Worm (Caenorhabditis elegans) whole organism, mixed stage, embryonic: Measurements from ENCODE around the gene dhs-7.

ENCODE experiments used
- M03D4.4 ChIP-seq: sonication (generic microtip); optimal IDR thresholded peaks from 2 replicates; lab custom pipeline; 2017; ENCODE audit warnings: mild to moderate bottlenecking, missing genetic modification characterization, missing compliant biosample characterization
- bed-3 ChIP-seq: fragments of 200-800 bp; sonication (Bioruptor generic); optimal IDR thresholded peaks from 3 replicates; lab custom pipeline; 2018; ENCODE audit warnings: mild to moderate bottlenecking, missing genetic modification characterization, moderate library complexity, missing compliant biosample characterization
- blmp-1 ChIP-seq: fragments of 150-350 bp; optimal IDR thresholded peaks from 2 replicates; lab custom pipeline; 2014; ENCODE audit warnings: missing biosample characterization, missing genetic modification characterization
- ceh-39 ChIP-seq: fragments of 150-350 bp; optimal IDR thresholded peaks from 2 replicates; lab custom pipeline; 2014; ENCODE audit warnings: missing biosample characterization, missing genetic modification characterization
- ceh-43 ChIP-seq: fragments of 200-800 bp; sonication (Bioruptor generic); optimal IDR thresholded peaks from 2 replicates; lab custom pipeline; 2018; ENCODE audit warnings: mild to moderate bottlenecking, missing genetic modification characterization, moderate library complexity, missing compliant biosample characterization
- ceh-83 ChIP-seq: fragments of 200-800 bp; sonication (Bioruptor generic); optimal IDR thresholded peaks from 2 replicates; lab custom pipeline; 2018; ENCODE audit warnings: mild to moderate bottlenecking, missing genetic modification characterization, missing compliant biosample characterization
- ces-1 ChIP-seq: fragments of 150-350 bp; optimal IDR thresholded peaks from 2 replicates; lab custom pipeline; 2014; ENCODE audit warnings: missing biosample characterization, missing genetic modification reagents, missing genetic modification characterization
- cnd-1 ChIP-seq: fragments of 200-800 bp; sonication (Bioruptor generic); optimal IDR thresholded peaks from 2 replicates; lab custom pipeline; 2018; ENCODE audit warnings: mild to moderate bottlenecking, missing genetic modification characterization, missing compliant biosample characterization
- drap-1 ChIP-seq: fragments of 200-800 bp; sonication (Bioruptor generic); optimal IDR thresholded peaks from 3 replicates; lab custom pipeline; 2018; ENCODE audit warnings: mild to moderate bottlenecking, missing genetic modification characterization, missing compliant biosample characterization
- elt-1 ChIP-seq: sonication (generic microtip); optimal IDR thresholded peaks from 2 replicates; lab custom pipeline; 2017; ENCODE audit warnings: missing genetic modification characterization, mild to moderate bottlenecking, missing compliant biosample characterization, antibody characterized with exemption, moderate library complexity, borderline replicate concordance; ENCODE audit not compliant: insufficient read depth
- elt-3 ChIP-seq: fragments of 150-350 bp; optimal IDR thresholded peaks from 2 replicates; lab custom pipeline; 2014; ENCODE audit warnings: missing biosample characterization, missing genetic modification characterization
- flh-1 ChIP-seq: fragments of 200-800 bp; sonication (Bioruptor generic); optimal IDR thresholded peaks from 2 replicates; lab custom pipeline; 2018; ENCODE audit warnings: mild to moderate bottlenecking, missing genetic modification characterization, moderate library complexity, missing compliant biosample characterization
- ham-2 ChIP-seq: fragments of 200-800 bp; sonication (Bioruptor generic); optimal IDR thresholded peaks from 2 replicates; lab custom pipeline; 2018; ENCODE audit warnings: mild to moderate bottlenecking, missing genetic modification characterization, missing compliant biosample characterization
- hlh-1 ChIP-seq: fragments of 150-350 bp; optimal IDR thresholded peaks from 2 replicates; lab custom pipeline; 2014; ENCODE audit warnings: missing biosample characterization, missing genetic modification reagents, missing genetic modification characterization
- lin-13 ChIP-seq: fragments of 150-350 bp; optimal IDR thresholded peaks from 2 replicates; lab custom pipeline; 2014; ENCODE audit warnings: missing biosample characterization, missing genetic modification characterization
- lin-32 ChIP-seq: fragments of 200-800 bp; sonication (Bioruptor generic); optimal IDR thresholded peaks from 2 replicates; lab custom pipeline; 2018; ENCODE audit warnings: mild to moderate bottlenecking, missing genetic modification characterization, missing compliant biosample characterization
- lsy-2 ChIP-seq: fragments of 150-350 bp; optimal IDR thresholded peaks from 2 replicates; lab custom pipeline; 2014; ENCODE audit warnings: missing biosample characterization, missing genetic modification characterization
- mab-5 ChIP-seq: fragments of 150-350 bp; optimal IDR thresholded peaks from 2 replicates; lab custom pipeline; 2014; ENCODE audit warnings: missing biosample characterization, missing genetic modification characterization
- mep-1 ChIP-seq: fragments of 150-350 bp; optimal IDR thresholded peaks from 2 replicates; lab custom pipeline; 2017; ENCODE audit warnings: missing biosample characterization, missing genetic modification reagents, missing genetic modification characterization, inconsistent platforms
- mls-2 ChIP-seq: sonication (generic microtip); optimal IDR thresholded peaks from 2 replicates; lab custom pipeline; 2016; ENCODE audit warnings: mild to moderate bottlenecking, missing genetic modification characterization, moderate library complexity, missing compliant biosample characterization
- nhr-2 ChIP-seq: fragments of 150-350 bp; optimal IDR thresholded peaks from 2 replicates; lab custom pipeline; 2014; ENCODE audit warnings: missing biosample characterization, missing genetic modification characterization
- nhr-237 ChIP-seq: fragments of 150-350 bp; optimal IDR thresholded peaks from 2 replicates; lab custom pipeline; 2014; ENCODE audit warnings: missing biosample characterization, missing genetic modification characterization
- nhr-28 ChIP-seq: fragments of 150-350 bp; optimal IDR thresholded peaks from 2 replicates; lab custom pipeline; 2014; ENCODE audit warnings: missing biosample characterization, missing genetic modification characterization
- nhr-76 ChIP-seq: sonication (generic microtip); optimal IDR thresholded peaks from 2 replicates; lab custom pipeline; 2017; ENCODE audit warnings: missing biosample characterization, missing genetic modification characterization
- pha-4 ChIP-seq: fragments of 150-350 bp; optimal IDR thresholded peaks from 2 replicates; lab custom pipeline; 2018; ENCODE audit warnings: missing biosample characterization, missing genetic modification reagents, missing genetic modification characterization
- sem-2 ChIP-seq: fragments of 200-800 bp; sonication (Bioruptor generic); optimal IDR thresholded peaks from 2 replicates; lab custom pipeline; 2018; ENCODE audit warnings: mild to moderate bottlenecking, missing genetic modification characterization, missing compliant biosample characterization
- snpc-4 ChIP-seq: fragments of 150-350 bp; optimal IDR thresholded peaks from 2 replicates; lab custom pipeline; 2014; ENCODE audit warnings: missing biosample characterization, missing genetic modification characterization
- sptf-1 ChIP-seq: sonication (generic microtip); optimal IDR thresholded peaks from 2 replicates; lab custom pipeline; 2017; ENCODE audit warnings: mild to moderate bottlenecking, missing genetic modification characterization, moderate library complexity, missing compliant biosample characterization
- tbx-8 ChIP-seq: fragments of 200-800 bp; sonication (Bioruptor generic); optimal IDR thresholded peaks from 2 replicates; lab custom pipeline; 2018; ENCODE audit warnings: mild to moderate bottlenecking, missing genetic modification characterization, moderate library complexity, missing compliant biosample characterization
- unc-120 ChIP-seq: sonication (generic microtip); optimal IDR thresholded peaks from 2 replicates; lab custom pipeline; 2017; ENCODE audit warnings: missing genetic modification characterization, missing compliant biosample characterization; ENCODE audit not compliant: poor library complexity, severe bottlenecking
- unc-39 ChIP-seq: fragments of 150-350 bp; optimal IDR thresholded peaks from 2 replicates; lab custom pipeline; 2014; ENCODE audit warnings: missing biosample characterization, missing genetic modification characterization
- unc-62 ChIP-seq: fragments of 150-350 bp; optimal IDR thresholded peaks from 2 replicates; lab custom pipeline; 2014; ENCODE audit warnings: missing biosample characterization, missing genetic modification reagents, missing genetic modification characterization
- zip-8 ChIP-seq: fragments of 150-350 bp; optimal IDR thresholded peaks from 2 replicates; lab custom pipeline; 2014; ENCODE audit warnings: missing biosample characterization, missing genetic modification characterization
- ztf-11 ChIP-seq: fragments of 150-350 bp; optimal IDR thresholded peaks from 2 replicates; lab custom pipeline; 2014; ENCODE audit warnings: missing biosample characterization, missing genetic modification characterization

Gene dhs-7

DNA sequence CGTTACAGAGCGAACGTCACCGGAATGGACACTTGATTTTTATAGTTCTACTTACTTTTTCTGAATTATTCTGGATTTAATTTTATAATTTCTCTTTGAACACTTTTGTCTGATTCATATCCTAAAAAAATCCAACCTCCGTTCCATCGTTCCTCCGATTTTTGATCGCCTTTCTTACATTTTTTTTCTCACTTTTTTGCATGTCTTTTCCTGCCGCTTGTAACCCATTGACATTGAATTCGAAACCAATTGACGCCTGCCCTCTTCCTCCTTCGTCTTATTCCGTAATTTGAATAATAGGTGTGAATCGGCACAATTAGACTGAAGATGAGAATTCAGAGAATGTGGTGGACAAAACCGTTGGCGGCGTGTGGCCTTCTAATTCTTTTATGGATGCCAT lies 37.3 kb upstream of the dhs-7 start, which contains the start of gene skpo-3:
TSS of gene skpo-3 (plus strand) at position 301 of the 400 bp plus-strand sequence.
- TF ChIP-seq cnd-1 (no peak), blmp-1 (no peak), ceh-83 (GFP tag; lab: Kevin White, UChicago) (no peak), mls-2 (no peak), ham-2 (GFP tag; lab: Kevin White, UChicago) (no peak), drap-1 (no peak), bed-3 (GFP tag; lab: Kevin White, UChicago) (no peak), tbx-8 (GFP tag; lab: Kevin White, UChicago) (no peak)

DNA sequence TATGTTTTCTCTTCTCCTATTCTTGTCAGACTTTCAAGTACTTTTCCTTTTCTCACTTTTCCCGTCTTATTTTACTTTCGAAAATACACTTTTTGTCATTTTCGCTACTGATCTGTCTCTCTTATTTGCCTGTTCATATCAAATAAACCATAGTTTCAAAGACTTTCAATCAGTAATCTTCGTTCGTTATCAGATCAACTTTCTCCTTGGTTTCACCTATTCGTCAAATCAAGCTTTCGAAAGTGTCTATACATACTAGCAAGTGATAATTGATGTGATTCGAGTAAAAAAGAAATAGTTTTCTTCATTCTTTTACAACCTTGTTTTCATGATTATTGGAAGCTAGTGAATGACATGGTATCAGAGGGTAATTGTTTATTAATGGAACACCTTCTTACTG lies 34.5 kb upstream of the dhs-7 start:
- TF ChIP-seq lin-32 (GFP tag; lab: Kevin White, UChicago) (no peak), tbx-8 (GFP tag; lab: Kevin White, UChicago) (no peak), cnd-1 (no peak), mab-5 (tag; lab: Kevin White, UChicago) (no peak), nhr-28 (no peak), ceh-39 (tag; lab: Kevin White, UChicago) (no peak), nhr-76 (no peak), hlh-1 (tag; lab: Kevin White, UChicago) (no peak), unc-39 (tag; lab: Kevin White, UChicago) (no peak), sem-2 (no peak), elt-3 (no peak), lin-13 (no peak), unc-120 (no peak), zip-8 (tag; lab: Kevin White, UChicago) (no peak), ceh-83 (GFP tag; lab: Kevin White, UChicago) (no peak)

DNA sequence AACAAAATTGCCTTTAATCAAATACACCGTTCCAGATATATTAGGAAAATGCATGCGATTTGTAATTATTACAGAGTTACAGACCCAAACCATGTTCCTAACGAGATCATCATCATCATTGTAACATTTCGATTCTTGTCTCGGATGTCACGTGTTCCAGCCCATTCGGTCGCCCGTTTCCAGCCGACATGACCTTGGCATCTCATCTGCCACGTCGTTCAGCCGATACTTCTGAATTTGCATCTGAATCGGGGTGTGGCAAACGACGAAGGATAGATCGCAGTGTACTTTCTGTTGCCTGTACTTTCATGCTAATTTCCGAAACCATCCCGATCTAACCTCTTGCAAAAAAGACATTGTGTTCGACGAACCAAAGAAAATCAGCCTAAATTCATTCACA lies 31.4 kb upstream of the dhs-7 start:
- TF ChIP-seq unc-120 (no peak), pha-4 (tag; lab: Kevin White, UChicago) (no peak), lsy-2 (tag; lab: Kevin White, UChicago) (no peak), nhr-28 (no peak), ces-1 (GFP tag; lab: Kevin White, UChicago) (no peak), unc-62 (GFP tag; lab: Kevin White, UChicago) (no peak), sem-2 (no peak), mep-1 (tag; lab: Kevin White, UChicago) (no peak), zip-8 (tag; lab: Kevin White, UChicago) (no peak), flh-1 (no peak)
- TF ChIP-seq, all 35 proteins: peak for 0

DNA sequence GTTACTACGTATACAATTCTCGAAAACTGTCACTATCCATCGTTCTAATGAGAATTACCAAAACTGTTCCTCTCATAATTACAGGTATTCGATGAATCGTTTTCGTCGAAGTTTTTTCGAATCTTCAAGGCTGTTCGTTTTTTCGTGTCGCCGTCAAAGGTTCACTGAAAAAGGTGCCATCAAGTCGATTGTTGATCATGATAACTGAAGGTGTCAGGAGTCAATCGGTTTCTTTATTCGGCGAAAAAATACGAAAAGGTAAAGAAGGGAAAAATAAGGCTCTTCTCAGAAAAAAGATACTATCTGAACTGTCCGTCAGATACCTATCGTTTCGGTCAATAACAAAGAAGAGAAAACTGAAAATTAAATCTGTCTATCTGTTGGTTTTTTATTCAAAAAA lies 30.5 kb upstream of the dhs-7 start:
- TF ChIP-seq ces-1 (GFP tag; lab: Kevin White, UChicago) (no peak), lin-13 (no peak), ceh-43 (GFP tag; lab: Kevin White, UChicago) (no peak), sptf-1 (tag; lab: Kevin White, UChicago) (no peak), nhr-2 (tag; lab: Kevin White, UChicago) (no peak), tbx-8 (GFP tag; lab: Kevin White, UChicago) (no peak), snpc-4 (tag; lab: Kevin White, UChicago) (no peak), ztf-11 (tag; lab: Kevin White, UChicago) (no peak), drap-1 (no peak), cnd-1 (no peak), zip-8 (tag; lab: Kevin White, UChicago) (no peak), ceh-39 (tag; lab: Kevin White, UChicago) (no peak), ceh-83 (GFP tag; lab: Kevin White, UChicago) (no peak), sem-2 (no peak), hlh-1 (tag; lab: Kevin White, UChicago) (no peak), elt-1 (tag; lab: Kevin White, UChicago) (no peak)

DNA sequence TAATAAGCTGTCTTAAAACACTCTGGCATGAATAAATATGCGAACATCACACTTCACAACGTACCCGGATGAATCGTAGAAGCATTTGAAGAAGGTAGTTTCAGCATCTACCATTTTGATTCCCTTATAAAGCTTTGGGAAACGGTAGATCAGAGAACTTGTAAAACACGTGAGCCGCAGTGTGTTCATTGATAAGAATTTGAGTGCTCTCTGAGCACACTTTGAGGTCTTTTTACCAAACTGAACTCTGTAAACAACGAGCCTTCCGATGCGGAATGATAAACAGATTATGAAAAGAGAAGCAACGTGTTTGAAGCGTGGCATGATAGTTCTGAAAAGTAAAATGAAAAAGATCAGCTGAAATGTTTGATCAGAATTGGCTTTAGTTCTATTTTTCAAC lies 30.0 kb upstream of the dhs-7 start, which contains the start of gene aqp-1:
TSS of gene aqp-1 (minus strand) at position 102 of the 400 bp plus-strand sequence.
- no peak for TF ChIP-seq elt-3
- TF ChIP-seq hlh-1 (tag; lab: Kevin White, UChicago), result no peak
- TF ChIP-seq M03D4.4 (tag; lab: Kevin White, UChicago), result no peak
- no peak for TF ChIP-seq tbx-8 (GFP tag; lab: Kevin White, UChicago)
- TF ChIP-seq ceh-83 (GFP tag; lab: Kevin White, UChicago), result no peak
- TF ChIP-seq zip-8 (tag; lab: Kevin White, UChicago), result no peak
- TF ChIP-seq nhr-76, result no peak
- no peak for TF ChIP-seq sptf-1 (tag; lab: Kevin White, UChicago)
- TF ChIP-seq nhr-28, result no peak
- no peak for TF ChIP-seq pha-4 (tag; lab: Kevin White, UChicago)
- no peak for TF ChIP-seq nhr-237 (tag; lab: Kevin White, UChicago)
